Fruit fly (Drosophila melanogaster): ENCODE data around the gene Cyp316a1.

The Cyp316a1 gene

DNA sequence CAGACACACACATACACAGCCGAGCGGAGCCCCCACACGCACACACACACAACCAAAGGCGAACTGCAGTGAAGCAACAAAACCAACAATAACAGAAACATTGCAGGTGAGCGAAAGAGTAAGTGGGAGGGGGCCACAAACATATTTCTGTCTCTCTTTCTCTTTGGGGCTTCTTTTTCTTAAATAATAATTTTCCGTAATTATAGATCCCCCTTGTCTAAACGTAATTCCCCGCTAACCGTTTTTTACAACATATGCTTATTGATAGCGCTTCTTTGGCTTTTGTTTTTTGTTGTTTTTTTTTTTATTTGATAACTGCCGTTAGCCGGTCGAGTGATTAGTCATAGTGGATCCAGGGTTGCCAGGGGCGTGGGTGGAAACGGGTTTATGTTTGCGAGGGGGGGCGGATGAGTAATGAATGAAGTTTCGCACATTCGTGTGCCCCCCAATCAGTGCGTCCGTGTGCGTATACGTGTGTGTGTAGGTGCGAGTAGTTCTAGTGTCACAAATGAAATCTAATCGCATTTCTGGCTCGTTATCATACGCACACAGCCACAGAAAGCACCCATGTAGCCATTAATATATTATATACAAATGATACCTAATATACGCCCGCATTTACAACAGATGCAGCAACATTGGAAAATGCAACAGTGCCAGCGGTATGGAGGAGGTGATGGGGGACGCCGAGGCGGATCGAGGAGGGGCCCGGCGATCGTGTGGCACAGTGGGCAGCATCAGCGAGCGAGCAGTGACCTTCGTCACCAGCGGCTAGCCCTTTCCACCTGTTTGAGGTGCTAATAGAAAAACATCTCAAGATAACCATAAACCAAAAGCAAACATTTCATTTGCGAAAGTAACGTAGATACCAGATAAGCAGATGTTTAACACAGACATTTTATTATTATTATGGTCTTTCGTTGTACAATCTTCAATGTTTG, 37.7 kb downstream of the Cyp316a1 start (continued):
- no peak for TF ChIP-seq danr (GFP tag; IDR thresholded peaks at IDR 0.05)
- no peak for TF ChIP-seq CG2199 (GFP tag; IDR thresholded peaks at IDR 0.05)
- TF ChIP-seq ERR (GFP tag; optimal IDR thresholded peaks at IDR 0.05), result no peak
- TF ChIP-seq C15 (GFP tag; IDR thresholded peaks at IDR 0.05), result peak; percentile 48; the same call in 1 of the 3 replicates
- peak; percentile 21 for TF ChIP-seq HmgZ (tag; optimal IDR thresholded peaks at IDR 0.05)
- TF ChIP-seq Optix (GFP tag; IDR thresholded peaks at IDR 0.05), result no peak
- TF ChIP-seq H15 (GFP tag; IDR thresholded peaks at IDR 0.05), result 0 out of 3 replicates have a peak, but pooled peaks have one; percentile 18
- 0 out of 3 replicates have a peak, but pooled peaks have one; percentile 29 for TF ChIP-seq HLH4C (GFP tag; IDR thresholded peaks at IDR 0.05; ENCODE audit: partially characterized antibody)
- peak; percentile 2 for TF ChIP-seq CG3407 (GFP tag; optimal IDR thresholded peaks at IDR 0.05)
- peak; percentile 25 for TF ChIP-seq CG12769 (tag; optimal IDR thresholded peaks at IDR 0.05)
- peak; percentile 17 for TF ChIP-seq CG12155 (GFP tag; optimal IDR thresholded peaks at IDR 0.05)
- no peak for TF ChIP-seq hbn (GFP tag; IDR thresholded peaks at IDR 0.05; ENCODE audit: partially characterized antibody)
- peak; percentile 28 for TF ChIP-seq CG6813 (GFP tag; optimal IDR thresholded peaks at IDR 0.05)
- no peak for TF ChIP-seq Hr3 (GFP tag; optimal IDR thresholded peaks at IDR 0.05)
- no peak for TF ChIP-seq CG1602 (GFP tag; optimal IDR thresholded peaks at IDR 0.05)
- TF ChIP-seq CG3847 (GFP tag; IDR thresholded peaks at IDR 0.05), result peak; percentile 6; the same call in 1 of the 2 replicates
- no peak for TF ChIP-seq CG9437 (GFP tag; optimal IDR thresholded peaks at IDR 0.05)
- no peak for TF ChIP-seq Dll (GFP tag; IDR thresholded peaks at IDR 0.05; ENCODE audit: partially characterized antibody)
- TF ChIP-seq unc-4 (GFP tag; IDR thresholded peaks at IDR 0.05; ENCODE audit: partially characterized antibody), result no peak
- no peak for TF ChIP-seq CG14441 (GFP tag; IDR thresholded peaks at IDR 0.05)
- TF ChIP-seq MBD-R2 (GFP tag; IDR thresholded peaks at IDR 0.05), result no peak
- TF ChIP-seq Ravus (GFP tag; IDR thresholded peaks at IDR 0.05), result no peak
- 0 out of 2 replicates have a peak, but pooled peaks have one; percentile 5 for TF ChIP-seq NFAT (GFP tag; IDR thresholded peaks at IDR 0.05)
- TF ChIP-seq CG10543 (GFP tag; optimal IDR thresholded peaks at IDR 0.05), result peak; percentile 63
- no peak for TF ChIP-seq pnt (GFP tag; optimal IDR thresholded peaks at IDR 0.05)
- TF ChIP-seq Dip2 (GFP tag; IDR thresholded peaks at IDR 0.05), result no peak
- peak; percentile 36 for TF ChIP-seq unpg (GFP tag; optimal IDR thresholded peaks at IDR 0.05)
- TF ChIP-seq CG12744 (GFP tag; optimal IDR thresholded peaks at IDR 0.05), result no peak
- no peak; the same call in 2 of the 3 replicates for TF ChIP-seq B-H1 (GFP tag; IDR thresholded peaks at IDR 0.05)
- TF ChIP-seq CG14965 (GFP tag; optimal IDR thresholded peaks at IDR 0.05; ENCODE audit: borderline replicate concordance), result no peak
- no peak for TF ChIP-seq CTCF (GFP tag; optimal IDR thresholded peaks at IDR 0.05)
- TF ChIP-seq Dbx (GFP tag; IDR thresholded peaks at IDR 0.05), result peak; percentile 37; the same call in 1 of the 3 replicates
- TF ChIP-seq tgo (GFP tag; IDR thresholded peaks at IDR 0.05), result 0 out of 3 replicates have a peak, but pooled peaks have one; percentile 25
- peak; percentile 18; the same call in 1 of the 2 replicates for TF ChIP-seq Bgb (GFP tag; IDR thresholded peaks at IDR 0.05; ENCODE audit: partially characterized antibody)
- TF ChIP-seq Sry-β (GFP tag; optimal IDR thresholded peaks at IDR 0.05), result no peak
- no peak for TF ChIP-seq Lpt (GFP tag; optimal IDR thresholded peaks at IDR 0.05)
- no peak for TF ChIP-seq CG9609 (GFP tag; optimal IDR thresholded peaks at IDR 0.05)
- peak; percentile 97 for TF ChIP-seq kay (GFP tag; optimal IDR thresholded peaks at IDR 0.05)
- no peak for TF ChIP-seq Dp (GFP tag; optimal IDR thresholded peaks at IDR 0.05)
- TF ChIP-seq Atf-2 (GFP tag; optimal IDR thresholded peaks at IDR 0.05), result no peak
- TF ChIP-seq pho (GFP tag; optimal IDR thresholded peaks at IDR 0.05), result peak; percentile 14
- peak; percentile 0 for TF ChIP-seq CG15514 (GFP tag; optimal IDR thresholded peaks at IDR 0.05)
- peak; percentile 26; the same call in 1 of the 2 replicates for TF ChIP-seq CG32532 (GFP tag; IDR thresholded peaks at IDR 0.05)
- TF ChIP-seq vvl (GFP tag; IDR thresholded peaks at IDR 0.05), result peak; percentile 12; the same call in 1 of the 2 replicates
- TF ChIP-seq caup (GFP tag; optimal IDR thresholded peaks at IDR 0.05; ENCODE audit: severe bottlenecking), result peak; percentile 21
- TF ChIP-seq pan (optimal IDR thresholded peaks at IDR 0.05), result no peak
- peak in 1 of 2 experiments; percentile 31 for TF ChIP-seq pan (GFP tag; optimal IDR thresholded peaks at IDR 0.05 in 1 of 2, IDR thresholded peaks at IDR 0.05 in 1 of 2)
- no peak for TF ChIP-seq zfh1 (GFP tag; IDR thresholded peaks at IDR 0.05)
- TF ChIP-seq lilli (GFP tag; optimal IDR thresholded peaks at IDR 0.05), result peak; percentile 21
